Fruit fly (Drosophila melanogaster) whole organism, embryonic: ENCODE results near the gene CG43293.
A peak's percentile ranks its signal among the peaks of the same experiment; 100 is the strongest.

Source experiments
- Adf1 ChIP-seq: fragments of 200-800 bp; sonication (Bioruptor generic); IDR thresholded peaks from 2 replicates; pipeline ENCODE4 v1.3.6; 2022; ENCODE audit warnings: missing biosample characterization, missing genetic modification characterization
- Atf3 ChIP-seq: fragments of 200-800 bp; sonication (Bioruptor generic); optimal IDR thresholded peaks from 3 replicates; lab custom pipeline; 2016; ENCODE audit warnings: missing biosample characterization, missing genetic modification characterization
- Blimp-1 ChIP-seq: fragments of 200-800 bp; sonication (Bioruptor generic); optimal IDR thresholded peaks from 3 replicates; lab custom pipeline; 2018; ENCODE audit warnings: missing biosample characterization, missing genetic modification characterization, mild to moderate bottlenecking, moderate library complexity, missing genetic modification reagents
- CG10959 ChIP-seq: fragments of 200-800 bp; sonication (Bioruptor generic); IDR thresholded peaks from 2 replicates; pipeline ENCODE4 v1.3.6; 2022; ENCODE audit warnings: missing biosample characterization, missing genetic modification characterization
- CG11695 ChIP-seq: fragments of 200-800 bp; sonication (Bioruptor generic); IDR thresholded peaks from 3 replicates; pipeline ENCODE4 v1.3.6; 2022; ENCODE audit warnings: missing biosample characterization, missing genetic modification characterization
- CG12744 ChIP-seq: fragments of 200-800 bp; sonication (Bioruptor generic); optimal IDR thresholded peaks from 2 replicates; lab custom pipeline; 2016; ENCODE audit warnings: missing biosample characterization, missing genetic modification characterization
- CG13296 ChIP-seq: fragments of 200-800 bp; sonication (Bioruptor generic); optimal IDR thresholded peaks from 3 replicates; lab custom pipeline; 2018; ENCODE audit warnings: missing biosample characterization, mild to moderate bottlenecking, missing genetic modification characterization
- CG14710 ChIP-seq: fragments of 200-800 bp; sonication (Bioruptor generic); optimal IDR thresholded peaks from 3 replicates; lab custom pipeline; 2019; ENCODE audit warnings: missing biosample characterization, mild to moderate bottlenecking, missing genetic modification characterization, moderate library complexity
- CG1603 ChIP-seq: fragments of 200-800 bp; sonication (Bioruptor generic); optimal IDR thresholded peaks from 2 replicates; lab custom pipeline; 2019; ENCODE audit warnings: missing biosample characterization, mild to moderate bottlenecking, missing genetic modification characterization, moderate library complexity
- CG16779 ChIP-seq: fragments of 200-800 bp; sonication (Bioruptor generic); IDR thresholded peaks from 2 replicates; pipeline ENCODE4 v1.3.6; 2022; ENCODE audit warnings: missing biosample characterization, missing genetic modification characterization
- CG2889 ChIP-seq: fragments of 200-800 bp; sonication (Bioruptor generic); IDR thresholded peaks from 3 replicates; pipeline ENCODE4 v1.3.6; 2022; ENCODE audit warnings: missing biosample characterization, missing genetic modification characterization
- CG31224 ChIP-seq: fragments of 200-800 bp; sonication (Bioruptor generic); IDR thresholded peaks from 2 replicates; pipeline ENCODE4 v1.3.6; 2022; ENCODE audit warnings: missing biosample characterization, missing genetic modification characterization
- CG31365 ChIP-seq: fragments of 200-800 bp; sonication (Bioruptor generic); optimal IDR thresholded peaks from 2 replicates; lab custom pipeline; 2018; ENCODE audit warnings: missing biosample characterization, mild to moderate bottlenecking, missing genetic modification characterization
- CG4328 ChIP-seq: fragments of 200-800 bp; sonication (Bioruptor generic); optimal IDR thresholded peaks from 3 replicates; lab custom pipeline; 2017; ENCODE audit warnings: missing biosample characterization, missing genetic modification reagents, missing genetic modification characterization
- CG4360 ChIP-seq: fragments of 200-800 bp; sonication (Bioruptor generic); IDR thresholded peaks from 2 replicates; pipeline ENCODE4 v1.3.6; 2022; ENCODE audit warnings: missing biosample characterization, missing genetic modification characterization
- CG5180 ChIP-seq: fragments of 200-800 bp; sonication (Bioruptor generic); optimal IDR thresholded peaks from 3 replicates; lab custom pipeline; 2017; ENCODE audit warnings: missing biosample characterization, missing genetic modification characterization, mild to moderate bottlenecking, moderate library complexity, missing genetic modification reagents
- CG5245 ChIP-seq: fragments of 200-800 bp; sonication (Bioruptor generic); optimal IDR thresholded peaks from 3 replicates; lab custom pipeline; 2016; ENCODE audit warnings: missing biosample characterization, missing genetic modification characterization
- CG6854 ChIP-seq: fragments of 200-800 bp; sonication (Bioruptor generic); optimal IDR thresholded peaks from 3 replicates; lab custom pipeline; 2017; ENCODE audit warnings: missing biosample characterization, mild to moderate bottlenecking, missing genetic modification characterization
- CG7745 ChIP-seq: fragments of 200-800 bp; sonication (Bioruptor generic); optimal IDR thresholded peaks from 2 replicates; lab custom pipeline; 2018; ENCODE audit warnings: missing biosample characterization, mild to moderate bottlenecking, missing genetic modification characterization, moderate library complexity
- CG7839 ChIP-seq: fragments of 200-800 bp; sonication (Bioruptor generic); optimal IDR thresholded peaks from 3 replicates; lab custom pipeline; 2018; ENCODE audit warnings: missing biosample characterization, mild to moderate bottlenecking, missing genetic modification characterization, moderate library complexity
- CG8388 ChIP-seq: fragments of 200-800 bp; sonication (Bioruptor generic); optimal IDR thresholded peaks from 2 replicates; lab custom pipeline; 2019; ENCODE audit warnings: missing biosample characterization, mild to moderate bottlenecking, missing genetic modification characterization, moderate library complexity
- CG8924 ChIP-seq: fragments of 200-800 bp; optimal IDR thresholded peaks from 3 replicates; lab custom pipeline; 2019; ENCODE audit warnings: missing biosample characterization, mild to moderate bottlenecking, missing genetic modification characterization, moderate library complexity
- CkIIα-i1 ChIP-seq: fragments of 200-800 bp; sonication (Bioruptor generic); IDR thresholded peaks from 2 replicates; pipeline ENCODE4 v1.3.6; 2022; ENCODE audit warnings: missing biosample characterization, missing genetic modification characterization
- Fer2 ChIP-seq: fragments of 200-800 bp; sonication (Bioruptor generic); optimal IDR thresholded peaks from 2 replicates; lab custom pipeline; 2018; ENCODE audit warnings: missing biosample characterization, mild to moderate bottlenecking, missing genetic modification characterization, moderate library complexity
- Gug ChIP-seq: fragments of 200-800 bp; sonication (Bioruptor generic); IDR thresholded peaks from 4 replicates; pipeline ENCODE4 v1.3.6; 2022; ENCODE audit warnings: missing biosample characterization, missing genetic modification characterization
- HLH54F ChIP-seq: fragments of 200-800 bp; sonication (Bioruptor generic); optimal IDR thresholded peaks from 3 replicates; lab custom pipeline; 2016; ENCODE audit warnings: missing biosample characterization, missing genetic modification characterization
- Hmr ChIP-seq: fragments of 200-800 bp; sonication (Bioruptor generic); optimal IDR thresholded peaks from 3 replicates; lab custom pipeline; 2017; ENCODE audit warnings: mild to moderate bottlenecking, missing biosample characterization, missing genetic modification reagents, missing genetic modification characterization
- Hr3 ChIP-seq: fragments of 200-800 bp; sonication (Bioruptor generic); optimal IDR thresholded peaks from 3 replicates; lab custom pipeline; 2016; ENCODE audit warnings: missing biosample characterization, missing genetic modification characterization
- Hr78 ChIP-seq, 2 experiments: fragments of 200-800 bp in 1 of 2; fragments of >200 bp in 1 of 2; sonication (Bioruptor generic) in 1 of 2; optimal IDR thresholded peaks; 2 replicates each; lab custom pipeline; 2017 to 2019; ENCODE audit warnings: missing biosample characterization in 2 of 2, missing genetic modification characterization in 2 of 2, mild to moderate bottlenecking in 1 of 2, moderate library complexity in 1 of 2
- Hsf ChIP-seq: fragments of 200-800 bp; sonication (Bioruptor generic); optimal IDR thresholded peaks from 3 replicates; lab custom pipeline; 2016; ENCODE audit warnings: missing biosample characterization, missing genetic modification characterization
- MESR4 ChIP-seq: fragments of 200-800 bp; sonication (Bioruptor generic); optimal IDR thresholded peaks from 2 replicates; lab custom pipeline; 2018; ENCODE audit warnings: missing biosample characterization, mild to moderate bottlenecking, missing genetic modification characterization, moderate library complexity
- Mad ChIP-seq: fragments of 200-800 bp; sonication (Bioruptor generic); optimal IDR thresholded peaks from 2 replicates; lab custom pipeline; 2016; ENCODE audit warnings: missing biosample characterization, missing genetic modification characterization
- Ravus ChIP-seq: fragments of 200-800 bp; sonication (Bioruptor generic); IDR thresholded peaks from 2 replicates; pipeline ENCODE4 v1.3.6; 2022; ENCODE audit warnings: missing biosample characterization, missing genetic modification characterization
- Sry-β ChIP-seq: fragments of 200-800 bp; sonication (Bioruptor generic); optimal IDR thresholded peaks from 2 replicates; lab custom pipeline; 2018; ENCODE audit warnings: missing biosample characterization, mild to moderate bottlenecking, missing genetic modification characterization, moderate library complexity
- Xrp1 ChIP-seq: fragments of 200-800 bp; sonication (Bioruptor generic); IDR thresholded peaks from 2 replicates; pipeline ENCODE4 v1.3.6; 2022; ENCODE audit warnings: missing biosample characterization, missing genetic modification characterization
- ac ChIP-seq: fragments of 200-800 bp; sonication (Bioruptor generic); optimal IDR thresholded peaks from 3 replicates; lab custom pipeline; 2017; ENCODE audit warnings: missing biosample characterization, mild to moderate bottlenecking, missing genetic modification characterization
- amos ChIP-seq: fragments of 200-800 bp; sonication (Bioruptor generic); IDR thresholded peaks from 2 replicates; pipeline ENCODE4 v1.3.6; 2022; ENCODE audit warnings: missing biosample characterization, missing genetic modification characterization; ENCODE audit not compliant: partially characterized antibody
- br ChIP-seq: fragments of >200 bp; optimal IDR thresholded peaks from 2 replicates; lab custom pipeline; 2017
- corto ChIP-seq: fragments of 200-800 bp; sonication (Bioruptor generic); optimal IDR thresholded peaks from 2 replicates; lab custom pipeline; 2016; ENCODE audit warnings: missing biosample characterization, mild to moderate bottlenecking, missing genetic modification characterization, moderate library complexity
- da ChIP-seq: fragments of 200-800 bp; sonication (Bioruptor generic); optimal IDR thresholded peaks from 2 replicates; lab custom pipeline; 2016; ENCODE audit warnings: missing biosample characterization, missing genetic modification characterization
- fd102C ChIP-seq: fragments of 200-800 bp; sonication (Bioruptor generic); optimal IDR thresholded peaks from 2 replicates; lab custom pipeline; 2018; ENCODE audit warnings: missing biosample characterization, mild to moderate bottlenecking, missing genetic modification characterization, moderate library complexity
- grn ChIP-seq: fragments of 200-800 bp; sonication (Bioruptor generic); optimal IDR thresholded peaks from 3 replicates; lab custom pipeline; 2017; ENCODE audit warnings: missing biosample characterization, missing genetic modification characterization
- h ChIP-seq: fragments of >200 bp; optimal IDR thresholded peaks from 2 replicates; lab custom pipeline; 2017
- pfk ChIP-seq: fragments of 200-800 bp; sonication (Bioruptor generic); optimal IDR thresholded peaks from 2 replicates; lab custom pipeline; 2018; ENCODE audit warnings: missing biosample characterization, mild to moderate bottlenecking, missing genetic modification characterization, moderate library complexity
- pita ChIP-seq: fragments of 200-800 bp; sonication (Bioruptor generic); optimal IDR thresholded peaks from 2 replicates; lab custom pipeline; 2017; ENCODE audit warnings: missing biosample characterization, mild to moderate bottlenecking, missing genetic modification characterization
- pum ChIP-seq: fragments of 200-800 bp; sonication (Bioruptor generic); optimal IDR thresholded peaks from 2 replicates; lab custom pipeline; 2016; ENCODE audit warnings: missing biosample characterization, missing genetic modification characterization
- sens ChIP-seq: fragments of 200-800 bp; sonication (Bioruptor generic); peaks from one replicate; lab custom pipeline; 2016; ENCODE audit warnings: missing biosample characterization, missing genetic modification characterization
- sisA ChIP-seq: fragments of 200-800 bp; sonication (Bioruptor generic); IDR thresholded peaks from 2 replicates; pipeline ENCODE4 v1.3.6; 2022; ENCODE audit warnings: missing biosample characterization, missing genetic modification characterization
- sqz ChIP-seq: fragments of 200-800 bp; sonication (Bioruptor generic); optimal IDR thresholded peaks from 3 replicates; lab custom pipeline; 2018; ENCODE audit warnings: missing biosample characterization, mild to moderate bottlenecking, missing genetic modification characterization
- unc-4 ChIP-seq: fragments of 200-800 bp; sonication (Bioruptor generic); IDR thresholded peaks from 2 replicates; pipeline ENCODE4 v1.3.6; 2022; ENCODE audit warnings: missing biosample characterization, missing genetic modification characterization; ENCODE audit not compliant: partially characterized antibody
- z ChIP-seq: fragments of 200-800 bp; sonication (Bioruptor generic); IDR thresholded peaks from 3 replicates; pipeline ENCODE4 v1.3.6; 2022; ENCODE audit warnings: missing biosample characterization, missing genetic modification characterization
- zen2 ChIP-seq: fragments of 200-800 bp; sonication (Bioruptor generic); IDR thresholded peaks from 3 replicates; pipeline ENCODE4 v1.3.6; 2022; ENCODE audit warnings: missing biosample characterization, missing genetic modification characterization; ENCODE audit not compliant: partially characterized antibody

The CG43293 gene

DNA sequence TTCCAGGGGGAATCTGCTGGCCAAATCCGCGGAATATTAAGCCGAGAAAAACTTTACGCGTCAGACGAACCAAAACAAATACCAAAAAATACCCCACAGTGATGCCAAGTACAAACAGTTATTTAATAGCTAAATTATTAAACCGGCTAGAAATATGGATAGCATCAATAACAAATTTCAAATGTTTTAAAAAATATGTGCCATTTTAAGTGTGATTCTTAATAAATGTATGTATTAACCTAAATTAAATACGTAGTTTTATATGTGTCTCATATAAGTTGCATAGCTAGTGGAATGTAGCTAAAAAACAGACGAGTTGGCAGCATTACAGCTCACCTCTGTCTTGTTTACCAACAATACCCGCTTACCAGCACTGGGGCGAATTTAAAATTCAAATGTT is 3.2 kb upstream of the CG43293 start, which contains the start of gene CG10274 (continued):
- TF ChIP-seq CG5180 (GFP tag; lab: Kevin White, UChicago) (no peak), fd102C (GFP tag; lab: Kevin White, UChicago) (peak; percentile 37), sisA (peak; percentile 73), CG16779 (GFP tag; lab: Robert Waterston, UW) (no peak), Fer2 (tag; lab: Kevin White, UChicago) (peak; percentile 72), da (GFP tag; lab: Kevin White, UChicago) (peak; percentile 30), CkIIα-i1 (GFP tag; lab: Robert Waterston, UW) (no peak), Xrp1 (GFP tag; lab: Robert Waterston, UW) (peak; percentile 82), CG31365 (tag; lab: Kevin White, UChicago) (no peak), Hmr (GFP tag; lab: Kevin White, UChicago) (no peak), h (lab: Kevin White, UChicago) (no peak), Gug (GFP tag; lab: Robert Waterston, UW) (peak; percentile 65; the same call in 3 of the 4 replicates), Sry-β (peak; percentile 100), corto (GFP tag; lab: Kevin White, UChicago) (no peak), CG10959 (0 out of 2 replicates have a peak, but pooled peaks have one; percentile 24), CG12744 (GFP tag; lab: Kevin White, UChicago) (peak; percentile 48), MESR4 (GFP tag; lab: Kevin White, UChicago) (no peak), sens (peak; percentile 96), CG4360 (GFP tag; lab: Robert Waterston, UW) (no peak), Blimp-1 (GFP tag; lab: Kevin White, UChicago) (no peak), Atf3 (peak; percentile 59), CG7745 (tag; lab: Kevin White, UChicago) (no peak), z (no peak), CG5245 (GFP tag; lab: Kevin White, UChicago) (peak; percentile 47), pfk (no peak), Hr3 (GFP tag; lab: Kevin White, UChicago) (peak; percentile 80), CG6854 (GFP tag; lab: Kevin White, UChicago) (no peak), br (lab: Kevin White, UChicago) (no peak), CG11695 (GFP tag; lab: Robert Waterston, UW) (no peak), CG31224 (GFP tag; lab: Robert Waterston, UW) (peak; percentile 35; the same call in 1 of the 2 replicates), zen2 (GFP tag; lab: Robert Waterston, UW) (no peak), CG7839 (tag; lab: Kevin White, UChicago) (no peak), pum (GFP tag; lab: Kevin White, UChicago) (peak; percentile 63), amos (no peak), HLH54F (GFP tag; lab: Kevin White, UChicago) (peak; percentile 79), Adf1 (GFP tag; lab: Robert Waterston, UW) (no peak; the same call in 1 of the 2 replicates), unc-4 (GFP tag; lab: Robert Waterston, UW) (no peak), CG2889 (GFP tag; lab: Robert Waterston, UW) (0 out of 3 replicates have a peak, but pooled peaks have one; percentile 38), sqz (GFP tag; lab: Kevin White, UChicago) (no peak), CG4328 (GFP tag; lab: Kevin White, UChicago) (peak; percentile 50), CG14710 (tag; lab: Kevin White, UChicago) (peak; percentile 86), Ravus (GFP tag; lab: Robert Waterston, UW) (no peak), Mad (peak; percentile 69), CG13296 (GFP tag; lab: Kevin White, UChicago) (no peak), grn (no peak), Hsf (GFP tag; lab: Kevin White, UChicago) (peak; percentile 87), CG8924 (peak; percentile 79), CG8388 (GFP tag; lab: Kevin White, UChicago) (peak; percentile 50), ac (GFP tag; lab: Kevin White, UChicago) (no peak), CG1603 (tag; lab: Kevin White, UChicago) (no peak), pita (GFP tag; lab: Kevin White, UChicago) (no peak), Hr78 (GFP tag; optimal IDR thresholded peaks at IDR 0.05; lab: Kevin White, UChicago) (no peak)
